Worm (Caenorhabditis elegans): ENCODE measurements around the gene K08F9.1.

DNA sequence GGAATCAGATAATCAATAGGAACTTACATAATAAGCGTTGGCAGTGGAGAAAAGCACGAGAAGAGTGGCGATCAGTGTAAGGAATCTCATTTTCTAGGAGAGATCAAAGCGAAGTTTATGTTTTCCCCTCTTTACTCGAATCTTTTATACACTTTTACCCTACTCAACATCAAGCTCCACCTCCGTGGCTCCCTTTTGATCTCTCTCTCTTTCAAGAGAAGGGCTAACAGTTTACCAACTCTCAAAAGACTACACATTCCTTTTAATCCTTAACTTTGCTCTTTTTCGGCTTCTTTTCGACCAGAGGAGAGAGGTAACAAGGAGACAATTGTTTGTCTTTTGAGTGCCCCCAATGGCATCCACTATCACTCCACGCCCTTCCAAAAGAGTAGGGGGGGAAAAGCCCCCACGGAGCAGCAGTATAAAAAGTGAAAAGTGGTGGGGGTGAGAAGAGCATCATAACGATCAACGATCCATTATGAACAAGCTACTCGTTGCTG is 55.9 kb downstream of the K08F9.1 start, which contains the start of the genes C01G10.15 and C01G10.6:
- TF ChIP-seq ceh-82 (tag; optimal IDR thresholded peaks at IDR 0.05): no peak
- TF ChIP-seq snpc-4 (tag; optimal IDR thresholded peaks at IDR 0.05): no peak
- no peak for TF ChIP-seq unc-55 (GFP tag; optimal IDR thresholded peaks at IDR 0.05)
- no peak for TF ChIP-seq nhr-237 (tag; optimal IDR thresholded peaks at IDR 0.05)
- no peak for TF ChIP-seq ztf-4 (tag; optimal IDR thresholded peaks at IDR 0.05)
- no peak for TF ChIP-seq lin-11 (tag; optimal IDR thresholded peaks at IDR 0.05)
- no peak for TF ChIP-seq mdl-1 (tag; optimal IDR thresholded peaks at IDR 0.05)
- no peak for TF ChIP-seq blmp-1 (tag; optimal IDR thresholded peaks at IDR 0.05; ENCODE audit: insufficient read depth)
- TF ChIP-seq aly-2 (tag; optimal IDR thresholded peaks at IDR 0.05): no peak
- TF ChIP-seq nhr-21 (tag; optimal IDR thresholded peaks at IDR 0.05): no peak

All from whole organism, L2 larva.